Worm (Caenorhabditis elegans): ENCODE results near the gene F32G8.3.

F32G8.3 gene

ce11 chrV:10525902-10526301 lies 29.2 kb downstream of the F32G8.3 start, which contains the start of the genes C35A5.8 and hda-11 (continued):
- TF ChIP-seq unc-39 (tag; optimal IDR thresholded peaks at IDR 0.05) (no peak), lin-13 (GFP tag; optimal IDR thresholded peaks at IDR 0.05) (no peak), cey-2 (tag; optimal IDR thresholded peaks at IDR 0.05; ENCODE audit: borderline replicate concordance, insufficient read depth) (no peak), zag-1 (tag; optimal IDR thresholded peaks at IDR 0.05) (no peak), dmd-6 (GFP tag; IDR thresholded peaks at IDR 0.05) (peak; percentile 61), ZK337.2 (GFP tag; IDR thresholded peaks at IDR 0.05) (peak; percentile 89), madf-5 (GFP tag; IDR thresholded peaks at IDR 0.05) (no peak), egl-27 (tag; optimal IDR thresholded peaks at IDR 0.05) (no peak), snpc-1.2 (GFP tag; IDR thresholded peaks at IDR 0.05) (no peak), unc-62 (GFP tag; optimal IDR thresholded peaks at IDR 0.05 in 1 of 2) (peak in 1 of 2 experiments; percentile 92), unc-62 (tag; optimal IDR thresholded peaks at IDR 0.05) (no peak), mxl-3 (GFP tag; optimal IDR thresholded peaks at IDR 0.05) (peak; percentile 31), F37D6.2 (tag; optimal IDR thresholded peaks at IDR 0.05) (no peak), ceh-62 (tag; optimal IDR thresholded peaks at IDR 0.05) (no peak), T26A8.4 (GFP tag; IDR thresholded peaks at IDR 0.05) (no peak; the same call in 1 of the 2 replicates), spr-1 (tag; optimal IDR thresholded peaks at IDR 0.05) (no peak), aly-2 (tag; optimal IDR thresholded peaks at IDR 0.05) (no peak), jun-1 (tag; optimal IDR thresholded peaks at IDR 0.05) (no peak), mep-1 (tag; optimal IDR thresholded peaks at IDR 0.05) (no peak), aha-1 (tag) (peak; percentile 42), hlh-30 (tag; optimal IDR thresholded peaks at IDR 0.05; ENCODE audit: insufficient read depth) (no peak), mxl-2 (GFP tag; conservative IDR thresholded peaks at IDR 0.05) (0 out of 2 replicates have a peak, but pooled peaks have one; percentile 27), hmg-1.1 (GFP tag; IDR thresholded peaks at IDR 0.05) (peak; percentile 44; the same call in 1 of the 2 replicates), nhr-41 (GFP tag; IDR thresholded peaks at IDR 0.05) (no peak), ceh-28 (tag; optimal IDR thresholded peaks at IDR 0.05) (no peak), lin-15B (tag; optimal IDR thresholded peaks at IDR 0.05) (no peak), mdt-29 (GFP tag; IDR thresholded peaks at IDR 0.05) (no peak), attf-4 (tag; optimal IDR thresholded peaks at IDR 0.05) (no peak), hlh-11 (tag; optimal IDR thresholded peaks at IDR 0.05) (no peak), nhr-76 (tag; optimal IDR thresholded peaks at IDR 0.05) (no peak), zip-2 (tag; optimal IDR thresholded peaks at IDR 0.05) (no peak), zip-11 (GFP tag; IDR thresholded peaks at IDR 0.05) (no peak), nhr-237 (tag; optimal IDR thresholded peaks at IDR 0.05) (no peak), dve-1 (tag; optimal IDR thresholded peaks at IDR 0.05; ENCODE audit: insufficient read depth) (no peak), F10B5.3 (tag; optimal IDR thresholded peaks at IDR 0.05) (no peak), nhr-42 (GFP tag; IDR thresholded peaks at IDR 0.05) (no peak)

- peak in 1 of 2 experiments; percentile 96 for TF ChIP-seq unc-62 (GFP tag; optimal IDR thresholded peaks at IDR 0.05 in 1 of 2)
- TF ChIP-seq unc-62 (tag; optimal IDR thresholded peaks at IDR 0.05), result no peak
- TF ChIP-seq madf-5 (GFP tag; IDR thresholded peaks at IDR 0.05), result no peak
- TF ChIP-seq Y105C5A.15 (GFP tag; IDR thresholded peaks at IDR 0.05), result no peak
Observed at ce11 chrV:10516702-10517101, 38.4 kb downstream of the F32G8.3 start.

ce11 chrV:10514271-10514670 lies 40.9 kb downstream of the F32G8.3 start, which contains the start of gene dmsr-8:
dmsr-8 (minus strand) TSS chrV:10514371.
- TF ChIP-seq ceh-62 (tag; optimal IDR thresholded peaks at IDR 0.05) (no peak), unc-62 (GFP tag; optimal IDR thresholded peaks at IDR 0.05 in 1 of 2) (peak in 1 of 2 experiments; percentile 61), unc-62 (tag; optimal IDR thresholded peaks at IDR 0.05) (no peak), nhr-111 (GFP tag; optimal IDR thresholded peaks at IDR 0.05) (no peak), snpc-1.2 (GFP tag; IDR thresholded peaks at IDR 0.05) (no peak), F10B5.3 (tag; optimal IDR thresholded peaks at IDR 0.05) (no peak), hif-1 (tag; optimal IDR thresholded peaks at IDR 0.05) (no peak), jun-1 (tag; optimal IDR thresholded peaks at IDR 0.05) (no peak), Y5F2A.4 (GFP tag; optimal IDR thresholded peaks at IDR 0.05) (no peak)
